Worm (Caenorhabditis elegans) whole organism, young adult: Measurements from ENCODE around the gene lnkn-1.

Source experiments
- cebp-1 ChIP-seq, 2 experiments: fragments of 200-800 bp in 1 of 2; sonication (Bioruptor generic) in 1 of 2; sonication (generic microtip) in 1 of 2; IDR thresholded peaks in 1 of 2; optimal IDR thresholded peaks in 1 of 2; 2 replicates each; pipeline versions ENCODE4 v1.3.6 to Lab custom; 2017 to 2022; ENCODE audit warnings: missing compliant biosample characterization in 2 of 2, missing genetic modification characterization in 2 of 2, mild to moderate bottlenecking in 1 of 2, missing genetic modification reagents in 1 of 2, moderate library complexity in 1 of 2
- dpl-1 ChIP-seq: fragments of 150-350 bp; optimal IDR thresholded peaks from 2 replicates; lab custom pipeline; 2014; ENCODE audit warnings: missing biosample characterization, missing genetic modification reagents, missing genetic modification characterization
- nfya-1 ChIP-seq: sonication (generic microtip); optimal IDR thresholded peaks from 2 replicates; lab custom pipeline; 2017; ENCODE audit warnings: antibody characterized with exemption, missing compliant biosample characterization, missing genetic modification characterization, borderline replicate concordance; ENCODE audit not compliant: insufficient read depth
- nhr-80 ChIP-seq: sonication (generic microtip); optimal IDR thresholded peaks from 2 replicates; lab custom pipeline; 2016; ENCODE audit warnings: missing genetic modification characterization, missing compliant biosample characterization
- ztf-6 ChIP-seq: fragments of 200-800 bp; sonication (Bioruptor generic); IDR thresholded peaks from 2 replicates; pipeline ENCODE4 v1.3.6; 2022; ENCODE audit warnings: missing genetic modification reagents, missing genetic modification characterization, missing compliant biosample characterization

DNA sequence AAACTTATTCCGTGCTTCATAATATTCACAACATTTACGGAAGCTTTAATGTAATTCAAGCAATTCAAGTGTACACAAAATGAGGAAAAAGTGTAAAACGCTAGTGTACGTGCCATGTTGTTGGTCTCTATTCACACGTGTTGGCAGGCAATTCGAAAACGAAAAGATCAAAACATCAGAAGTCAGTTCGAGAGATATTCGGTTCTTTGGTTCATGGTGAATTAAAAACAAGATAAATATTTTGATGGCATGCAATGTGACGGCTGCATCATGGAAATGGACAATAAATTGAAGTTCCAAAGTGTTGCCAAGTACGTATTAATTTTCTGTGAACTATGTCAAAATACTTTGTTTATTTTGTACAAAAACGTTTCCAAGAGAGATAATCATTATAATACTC, 32.0 kb downstream of the lnkn-1 start:
- no peak for TF ChIP-seq nfya-1
- no peak for TF ChIP-seq cebp-1 (GFP tag; IDR thresholded peaks at IDR 0.05; lab: Robert Waterston, UW)
- no peak for TF ChIP-seq cebp-1 (tag; optimal IDR thresholded peaks at IDR 0.05; lab: Kevin White, UChicago)
- no peak for TF ChIP-seq nhr-80 (tag; lab: Kevin White, UChicago)
- no peak for TF ChIP-seq ztf-6 (GFP tag; lab: Robert Waterston, UW)
- no peak for TF ChIP-seq dpl-1
